Worm (Caenorhabditis elegans) whole organism, L1 larva: ENCODE measurements around the gene srsx-28.

ENCODE experiments used
- aha-1 ChIP-seq: fragments of 150-350 bp; optimal IDR thresholded peaks from 2 replicates; lab custom pipeline; 2014; ENCODE audit warnings: missing biosample characterization, missing genetic modification characterization
- ama-1 ChIP-seq: fragments of 150-350 bp; optimal IDR thresholded peaks from 2 replicates; lab custom pipeline; 2014
- blmp-1 ChIP-seq: fragments of 150-350 bp; optimal IDR thresholded peaks from 2 replicates; lab custom pipeline; 2014; ENCODE audit warnings: missing biosample characterization, missing genetic modification characterization
- ceh-8 ChIP-seq: fragments of 200-800 bp; sonication (Bioruptor generic); optimal IDR thresholded peaks from 2 replicates; lab custom pipeline; 2018; ENCODE audit warnings: mild to moderate bottlenecking, missing genetic modification characterization, moderate library complexity, missing compliant biosample characterization
- ceh-88 ChIP-seq: fragments of 200-800 bp; sonication (Bioruptor generic); IDR thresholded peaks from 2 replicates; pipeline ENCODE4 v1.3.6; 2022; ENCODE audit warnings: missing genetic modification characterization, missing compliant biosample characterization
- dsc-1 ChIP-seq: sonication (generic microtip); optimal IDR thresholded peaks from 2 replicates; lab custom pipeline; 2016; ENCODE audit warnings: mild to moderate bottlenecking, missing genetic modification characterization, missing compliant biosample characterization
- efl-1 ChIP-seq, 4 experiments: fragments of 150-350 bp; optimal IDR thresholded peaks in 3 of 4; peaks in 1 of 4; 1 replicate in 1 of 4; 2 replicates in 3 of 4; lab custom pipeline; 2014; ENCODE audit warnings: missing biosample characterization in 2 of 4, missing genetic modification characterization in 2 of 4, missing genetic modification reagents in 2 of 4
- efl-3 ChIP-seq: fragments of 200-800 bp; sonication (Bioruptor generic); optimal IDR thresholded peaks from 2 replicates; lab custom pipeline; 2018; ENCODE audit warnings: mild to moderate bottlenecking, missing genetic modification characterization, missing compliant biosample characterization
- egl-13 ChIP-seq: sonication (generic microtip); optimal IDR thresholded peaks from 2 replicates; lab custom pipeline; 2016; ENCODE audit warnings: missing genotype, missing genetic modification reagents, missing genetic modification characterization, missing compliant biosample characterization
- elt-2 ChIP-seq: sonication (generic microtip); optimal IDR thresholded peaks from 2 replicates; lab custom pipeline; 2016; ENCODE audit warnings: missing genetic modification characterization, mild to moderate bottlenecking, inconsistent platforms, missing compliant biosample characterization, missing genetic modification reagents
- elt-3 ChIP-seq, 6 experiments: fragments of 150-350 bp in 1 of 6; sonication (generic microtip); optimal IDR thresholded peaks; 2 replicates each; lab custom pipeline; 2017 to 2018; ENCODE audit warnings: missing biosample characterization in 6 of 6, missing genetic modification characterization in 6 of 6, inconsistent platforms in 1 of 6
- ets-5 ChIP-seq: fragments of 200-800 bp; sonication (Bioruptor generic); IDR thresholded peaks from 2 replicates; pipeline ENCODE4 v1.3.6; 2022; ENCODE audit warnings: missing genetic modification characterization, missing compliant biosample characterization
- fkh-4 ChIP-seq: sonication (generic microtip); optimal IDR thresholded peaks from 2 replicates; lab custom pipeline; 2016; ENCODE audit warnings: missing compliant biosample characterization, missing genetic modification characterization, borderline replicate concordance
- fkh-8 ChIP-seq: sonication (generic microtip); optimal IDR thresholded peaks from 2 replicates; lab custom pipeline; 2016; ENCODE audit warnings: mild to moderate bottlenecking, missing genetic modification characterization, missing compliant biosample characterization
- hpl-2 ChIP-seq: fragments of 150-350 bp; optimal IDR thresholded peaks from 2 replicates; lab custom pipeline; 2014; ENCODE audit warnings: missing biosample characterization, missing genetic modification reagents, missing genetic modification characterization
- irx-1 ChIP-seq: sonication (generic microtip); optimal IDR thresholded peaks from 2 replicates; lab custom pipeline; 2016; ENCODE audit warnings: missing genetic modification characterization, missing compliant biosample characterization
- jun-1 ChIP-seq: fragments of 150-350 bp; optimal IDR thresholded peaks from 2 replicates; lab custom pipeline; 2014; ENCODE audit warnings: missing biosample characterization, missing genetic modification reagents, missing genetic modification characterization
- lin-14 ChIP-seq: fragments of 200-800 bp; sonication (Bioruptor generic); optimal IDR thresholded peaks from 2 replicates; lab custom pipeline; 2018; ENCODE audit warnings: mild to moderate bottlenecking, missing genetic modification characterization, moderate library complexity, missing compliant biosample characterization
- mab-9 ChIP-seq: fragments of 200-800 bp; sonication (Bioruptor generic); IDR thresholded peaks from 2 replicates; pipeline ENCODE4 v1.3.6; 2022; ENCODE audit warnings: missing genetic modification reagents, missing genetic modification characterization, missing compliant biosample characterization
- mef-2 ChIP-seq: fragments of 150-350 bp; optimal IDR thresholded peaks from 2 replicates; lab custom pipeline; 2014; ENCODE audit warnings: missing biosample characterization, missing genetic modification characterization
- nhr-11 ChIP-seq: fragments of 150-350 bp; optimal IDR thresholded peaks from 2 replicates; lab custom pipeline; 2014; ENCODE audit warnings: missing biosample characterization, missing genetic modification characterization
- nhr-12 ChIP-seq: sonication (generic microtip); optimal IDR thresholded peaks from 2 replicates; lab custom pipeline; 2017; ENCODE audit warnings: missing biosample characterization, missing genetic modification characterization
- nhr-20 ChIP-seq: sonication (generic microtip); optimal IDR thresholded peaks from 2 replicates; lab custom pipeline; 2016; ENCODE audit warnings: mild to moderate bottlenecking, missing genetic modification characterization, missing compliant biosample characterization
- nhr-28 ChIP-seq: fragments of 150-350 bp; optimal IDR thresholded peaks from 2 replicates; lab custom pipeline; 2014; ENCODE audit warnings: missing biosample characterization, missing genetic modification characterization
- nhr-76 ChIP-seq: sonication (generic microtip); optimal IDR thresholded peaks from 2 replicates; lab custom pipeline; 2017; ENCODE audit warnings: missing biosample characterization, missing genetic modification characterization
- nhr-77 ChIP-seq: fragments of 150-350 bp; optimal IDR thresholded peaks from 2 replicates; lab custom pipeline; 2014; ENCODE audit warnings: missing biosample characterization, missing genetic modification characterization
- nhr-84 ChIP-seq: sonication (generic microtip); optimal IDR thresholded peaks from 2 replicates; lab custom pipeline; 2017; ENCODE audit warnings: missing biosample characterization, missing genetic modification characterization
- nhr-85 ChIP-seq: sonication (generic microtip); peaks from one replicate; lab custom pipeline; 2016; ENCODE audit warnings: missing genetic modification characterization, inconsistent platforms, missing compliant biosample characterization
- rnt-1 ChIP-seq: sonication (generic microtip); optimal IDR thresholded peaks from 2 replicates; lab custom pipeline; 2016; ENCODE audit warnings: mild to moderate bottlenecking, missing genetic modification characterization, moderate library complexity, missing compliant biosample characterization
- sptf-1 ChIP-seq: fragments of 150-350 bp; optimal IDR thresholded peaks from 2 replicates; lab custom pipeline; 2014; ENCODE audit warnings: missing biosample characterization, missing genetic modification characterization
- sup-37 ChIP-seq: fragments of 200-800 bp; sonication (Bioruptor generic); optimal IDR thresholded peaks from 2 replicates; lab custom pipeline; 2018; ENCODE audit warnings: mild to moderate bottlenecking, missing genetic modification characterization, missing compliant biosample characterization
- swsn-7 ChIP-seq: sonication (generic microtip); optimal IDR thresholded peaks from 2 replicates; lab custom pipeline; 2016; ENCODE audit warnings: missing genetic modification characterization, missing compliant biosample characterization
- tbx-2 ChIP-seq: sonication (generic microtip); optimal IDR thresholded peaks from 2 replicates; lab custom pipeline; 2016; ENCODE audit warnings: missing genetic modification characterization, missing compliant biosample characterization
- tlp-1 ChIP-seq: fragments of 150-350 bp; optimal IDR thresholded peaks from 2 replicates; lab custom pipeline; 2014; ENCODE audit warnings: missing biosample characterization, missing genetic modification characterization
- unc-30 ChIP-seq: sonication (generic microtip); optimal IDR thresholded peaks from 2 replicates; lab custom pipeline; 2017; ENCODE audit warnings: missing biosample characterization, missing genetic modification characterization
- unc-62 ChIP-seq: fragments of 150-350 bp; optimal IDR thresholded peaks from 2 replicates; lab custom pipeline; 2014; ENCODE audit warnings: missing biosample characterization, missing genetic modification reagents, missing genetic modification characterization
- unc-86 ChIP-seq: sonication (generic microtip); optimal IDR thresholded peaks from 2 replicates; lab custom pipeline; 2016; ENCODE audit warnings: missing genetic modification characterization, missing compliant biosample characterization
- unc-98 ChIP-seq: fragments of 200-800 bp; sonication (Bioruptor generic); IDR thresholded peaks from 2 replicates; pipeline ENCODE4 v1.3.6; 2022; ENCODE audit warnings: missing genetic modification characterization, missing compliant biosample characterization
- vab-15 ChIP-seq: sonication (generic microtip); optimal IDR thresholded peaks from 2 replicates; lab custom pipeline; 2017; ENCODE audit warnings: missing genotype, mild to moderate bottlenecking, missing genetic modification characterization, missing compliant biosample characterization
- ztf-4 ChIP-seq: fragments of 150-350 bp; optimal IDR thresholded peaks from 2 replicates; lab custom pipeline; 2014; ENCODE audit warnings: missing biosample characterization, missing genetic modification characterization

Gene srsx-28

DNA sequence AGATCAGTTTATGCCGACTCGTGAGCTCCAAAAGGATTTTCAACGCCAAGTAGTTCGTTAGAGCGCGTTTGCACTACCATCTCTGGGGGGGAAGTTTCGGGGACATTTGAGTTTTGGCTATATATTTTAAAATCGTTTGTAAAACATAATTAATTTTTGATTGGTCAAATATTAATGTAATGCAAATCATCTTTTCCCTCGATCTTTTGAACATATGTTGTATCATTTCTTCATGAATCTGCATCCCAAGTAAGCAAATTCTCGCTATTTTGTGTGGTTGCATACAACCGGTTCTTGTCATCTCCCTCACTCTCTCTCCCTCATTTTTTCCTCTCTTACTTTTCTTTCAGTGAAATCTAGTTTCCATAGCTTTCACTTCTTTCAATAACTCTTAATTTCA is 25.8 kb downstream of the srsx-28 start (continued):
- TF ChIP-seq efl-1 (optimal IDR thresholded peaks at IDR 0.05; lab: Kevin White, UChicago) (peak; percentile 59 to 60), efl-1 (GFP tag; optimal IDR thresholded peaks at IDR 0.05 in 1 of 2; lab: Kevin White, UChicago) (peak; percentile 49 to 95), ets-5 (GFP tag; lab: Robert Waterston, UW) (no peak), nhr-76 (tag; lab: Kevin White, UChicago) (no peak), irx-1 (tag; lab: Kevin White, UChicago) (peak; percentile 34), unc-30 (tag; lab: Kevin White, UChicago) (no peak), tlp-1 (tag; lab: Kevin White, UChicago) (no peak), ama-1 (lab: Kevin White, UChicago) (no peak), ztf-4 (tag; lab: Kevin White, UChicago) (no peak), elt-3 (tag; optimal IDR thresholded peaks at IDR 0.05; lab: Kevin White, UChicago) (no peak), blmp-1 (tag; lab: Kevin White, UChicago) (peak; percentile 95), sptf-1 (no peak), jun-1 (peak; percentile 39), vab-15 (tag; lab: Kevin White, UChicago) (peak; percentile 62), mef-2 (tag; lab: Kevin White, UChicago) (no peak), lin-14 (GFP tag; lab: Kevin White, UChicago) (peak; percentile 85), ceh-88 (GFP tag; lab: Robert Waterston, UW) (peak; percentile 59), ceh-8 (GFP tag; lab: Kevin White, UChicago) (no peak), rnt-1 (tag; lab: Kevin White, UChicago) (peak; percentile 29), mab-9 (GFP tag; lab: Robert Waterston, UW) (peak; percentile 34; the same call in 1 of the 2 replicates), tbx-2 (peak; percentile 75), unc-98 (no peak), dsc-1 (tag; lab: Kevin White, UChicago) (peak; percentile 73), fkh-4 (tag; lab: Kevin White, UChicago) (peak; percentile 34), hpl-2 (GFP tag; lab: Kevin White, UChicago) (no peak), efl-3 (GFP tag; lab: Kevin White, UChicago) (no peak), nhr-84 (tag; lab: Kevin White, UChicago) (no peak), nhr-11 (tag; lab: Kevin White, UChicago) (no peak), unc-86 (tag; lab: Kevin White, UChicago) (peak; percentile 53), nhr-28 (tag; lab: Kevin White, UChicago) (no peak), nhr-85 (tag; lab: Kevin White, UChicago) (peak; percentile 90), sup-37 (GFP tag; lab: Kevin White, UChicago) (peak; percentile 15), unc-62 (GFP tag; lab: Kevin White, UChicago) (no peak), egl-13 (peak; percentile 70), aha-1 (tag; lab: Kevin White, UChicago) (no peak), fkh-8 (peak; percentile 85)

DNA sequence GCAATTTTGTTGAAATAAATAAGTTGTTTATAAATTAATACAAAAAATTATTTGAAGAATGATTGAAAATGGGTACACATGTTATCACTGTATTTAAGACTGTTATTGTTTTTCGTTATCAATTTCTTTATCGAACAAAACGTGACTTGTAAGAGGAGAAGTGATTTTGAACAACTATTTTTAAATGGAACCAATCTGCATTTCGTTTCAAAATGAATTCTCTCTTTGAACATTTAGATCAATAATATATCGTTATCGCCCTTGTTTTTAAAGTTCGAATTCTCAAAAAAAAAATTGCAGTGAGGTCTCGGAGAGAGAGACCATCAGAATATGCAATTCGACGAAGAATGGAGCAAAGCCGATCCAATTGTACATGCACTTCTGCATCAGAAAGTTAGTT is 26.9 kb downstream of the srsx-28 start, which contains the start of gene cul-5:
Gene cul-5 (plus strand): TSS at position 301 of the 400 bp plus-strand sequence.
- TF ChIP-seq nhr-76 (tag; lab: Kevin White, UChicago) (no peak), elt-2 (peak; percentile 41)

DNA sequence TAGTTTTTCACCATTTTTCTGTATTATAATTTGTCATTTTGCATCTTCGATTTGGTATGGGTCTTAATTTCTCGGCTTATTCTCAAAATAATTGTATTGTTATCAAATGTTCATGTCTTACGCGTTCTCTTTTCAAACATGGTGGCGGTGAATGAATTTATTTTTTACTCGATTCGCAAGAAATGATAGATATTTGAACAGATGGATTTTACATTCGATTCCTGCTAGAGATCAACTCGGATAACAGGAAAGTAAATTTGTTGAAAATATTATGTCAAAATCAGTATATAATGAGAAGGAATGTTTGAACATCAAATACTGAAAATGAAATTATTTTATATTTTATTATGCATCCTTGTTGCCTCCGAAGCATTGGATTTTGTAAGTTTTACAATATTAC is 30.6 kb downstream of the srsx-28 start, which contains the start of gene ZK856.4:
Gene ZK856.4 (plus strand): TSS at position 301 of the 400 bp plus-strand sequence.
- no peak for TF ChIP-seq nhr-12
- TF ChIP-seq ztf-4 (tag; lab: Kevin White, UChicago) = no peak
- no peak for TF ChIP-seq ets-5 (GFP tag; lab: Robert Waterston, UW)
- no peak for TF ChIP-seq ama-1 (lab: Kevin White, UChicago)
- TF ChIP-seq nhr-20 (tag; lab: Kevin White, UChicago) = no peak
- TF ChIP-seq swsn-7 (tag; lab: Kevin White, UChicago) = no peak
- no peak for TF ChIP-seq nhr-77 (tag; lab: Kevin White, UChicago)
